Worm (Caenorhabditis elegans) whole organism, late embryonic: ENCODE measurements around the gene Y53C12B.7.

Experiments
- ceh-34 ChIP-seq: sonication (generic microtip); optimal IDR thresholded peaks from 2 replicates; lab custom pipeline; 2016; ENCODE audit warnings: mild to moderate bottlenecking, missing genetic modification characterization, missing compliant biosample characterization
- ceh-9 ChIP-seq: sonication (generic microtip); optimal IDR thresholded peaks from 2 replicates; lab custom pipeline; 2016; ENCODE audit warnings: mild to moderate bottlenecking, missing genetic modification characterization, inconsistent platforms, missing compliant biosample characterization
- elt-2 ChIP-seq: sonication (generic microtip); optimal IDR thresholded peaks from 2 replicates; lab custom pipeline; 2016; ENCODE audit warnings: missing genetic modification reagents, missing genetic modification characterization, missing compliant biosample characterization

DNA sequence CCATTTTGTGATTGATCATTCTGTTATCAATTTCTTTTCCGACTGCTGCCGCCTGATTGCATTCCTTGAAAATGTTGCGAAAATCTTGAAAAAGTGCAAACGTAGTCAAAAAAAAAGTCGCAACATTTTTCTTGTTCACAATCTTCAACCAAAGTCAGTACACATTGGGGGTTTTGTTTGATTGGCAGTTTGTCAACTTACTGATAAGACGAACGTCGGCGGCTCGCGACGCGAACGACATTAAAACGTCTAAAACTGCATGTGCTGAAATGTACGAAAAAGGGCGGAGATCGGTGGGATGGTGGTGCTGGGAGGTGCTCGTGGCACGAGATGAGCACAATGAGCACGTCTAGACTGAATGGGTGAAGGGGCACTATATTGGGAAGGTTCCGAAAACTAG lies 14.2 kb downstream of the Y53C12B.7 start:
- TF ChIP-seq ceh-34 (tag; lab: Kevin White, UChicago) (no peak), ceh-9 (no peak), elt-2 (no peak)
